Fruit fly (Drosophila melanogaster) whole organism, wandering third instar larva: Measurements from ENCODE around the gene nAChRbeta3.

Experiments
- Abd-B ChIP-seq: fragments of >200 bp; optimal IDR thresholded peaks from 2 replicates; lab custom pipeline; 2017; ENCODE audit warnings: missing biosample characterization, missing genetic modification characterization
- CG32264 ChIP-seq: fragments of 200-800 bp; sonication (Bioruptor generic); optimal IDR thresholded peaks from 2 replicates; lab custom pipeline; 2016; ENCODE audit warnings: missing biosample characterization, missing genetic modification characterization
- CG9705 ChIP-seq: fragments of 200-800 bp; sonication (Bioruptor generic); optimal IDR thresholded peaks from 2 replicates; lab custom pipeline; 2018; ENCODE audit warnings: missing biosample characterization, mild to moderate bottlenecking, missing genetic modification characterization
- CrebA ChIP-seq: fragments of 200-800 bp; sonication (Bioruptor generic); optimal IDR thresholded peaks from 2 replicates; lab custom pipeline; 2016; ENCODE audit warnings: missing biosample characterization, mild to moderate bottlenecking, missing genetic modification characterization, borderline replicate concordance
- Dfd ChIP-seq: fragments of >200 bp; optimal IDR thresholded peaks from 2 replicates; lab custom pipeline; 2017; ENCODE audit warnings: missing biosample characterization, missing genetic modification characterization
- Dif ChIP-seq: fragments of 200-275, 200-300 bp; sonication (Bioruptor generic); optimal IDR thresholded peaks from 2 replicates; lab custom pipeline; 2018; ENCODE audit warnings: missing biosample characterization, missing genetic modification characterization; ENCODE audit not compliant: partially characterized antibody
- GATAd ChIP-seq: sonication (Bioruptor generic); optimal IDR thresholded peaks from 2 replicates; lab custom pipeline; 2016; ENCODE audit warnings: missing biosample characterization, missing genetic modification characterization
- HLH106 ChIP-seq: fragments of 200-800 bp; optimal IDR thresholded peaks from 3 replicates; lab custom pipeline; 2019; ENCODE audit warnings: missing biosample characterization, mild to moderate bottlenecking, missing genetic modification characterization, moderate library complexity
- Hnf4 ChIP-seq: fragments of 200-800 bp; sonication (Bioruptor generic); optimal IDR thresholded peaks from 2 replicates; lab custom pipeline; 2016; ENCODE audit warnings: missing biosample characterization, mild to moderate bottlenecking, missing genetic modification characterization
- Hr78 ChIP-seq: fragments of >200 bp; optimal IDR thresholded peaks from 2 replicates; lab custom pipeline; 2017; ENCODE audit warnings: missing biosample characterization, missing genetic modification characterization
- Hr83 ChIP-seq: fragments of 200-300 bp; sonication (Bioruptor generic); optimal IDR thresholded peaks from 2 replicates; lab custom pipeline; 2016; ENCODE audit warnings: missing biosample characterization, mild to moderate bottlenecking, missing genetic modification characterization, moderate library complexity; ENCODE audit not compliant: poor library complexity, severe bottlenecking
- Jra ChIP-seq: sonication (Bioruptor generic); optimal IDR thresholded peaks from 2 replicates; lab custom pipeline; 2016; ENCODE audit warnings: missing biosample characterization, missing genetic modification characterization
- N ChIP-seq: fragments of >200 bp; optimal IDR thresholded peaks from 2 replicates; lab custom pipeline; 2018; ENCODE audit warnings: missing biosample characterization, missing external identifiers, missing genetic modification characterization
- OdsH ChIP-seq: fragments of 200-800 bp; sonication (Bioruptor generic); optimal IDR thresholded peaks from 2 replicates; lab custom pipeline; 2016; ENCODE audit warnings: missing biosample characterization, mild to moderate bottlenecking, missing genetic modification characterization
- Rel ChIP-seq, 2 experiments: fragments of 200-800 bp; sonication (Bioruptor generic) in 1 of 2; optimal IDR thresholded peaks; 2 replicates in 1 of 2; 3 replicates in 1 of 2; lab custom pipeline; 2016 to 2019; ENCODE audit warnings: mild to moderate bottlenecking in 2 of 2, missing biosample characterization in 2 of 2, missing genetic modification characterization in 2 of 2, moderate library complexity in 1 of 2
- brk ChIP-seq: fragments of 200-800 bp; sonication (Bioruptor generic); optimal IDR thresholded peaks from 2 replicates; lab custom pipeline; 2016; ENCODE audit warnings: missing biosample characterization, mild to moderate bottlenecking, missing genetic modification characterization
- dl ChIP-seq, 2 experiments: fragments of 175-275, 200-275 bp in 1 of 2; fragments of 200-275 bp in 1 of 2; sonication (Bioruptor generic); optimal IDR thresholded peaks; lab custom pipeline; 2018; ENCODE audit warnings: mild to moderate bottlenecking in 2 of 2, missing biosample characterization in 2 of 2, missing genetic modification characterization in 2 of 2, moderate library complexity in 2 of 2; ENCODE audit not compliant: partially characterized antibody in 2 of 2, insufficient read depth in 1 of 2
- dmrt93B ChIP-seq: fragments of 200-800 bp; sonication (Bioruptor generic); optimal IDR thresholded peaks from 2 replicates; lab custom pipeline; 2018; ENCODE audit warnings: missing biosample characterization, mild to moderate bottlenecking, missing genetic modification characterization
- dsf ChIP-seq: sonication (Bioruptor generic); optimal IDR thresholded peaks from 2 replicates; lab custom pipeline; 2016; ENCODE audit warnings: missing biosample characterization, missing genetic modification characterization, borderline replicate concordance
- foxo ChIP-seq, 2 experiments: fragments of 200-800 bp; sonication (Bioruptor generic); optimal IDR thresholded peaks; 2 replicates in 1 of 2; 3 replicates in 1 of 2; lab custom pipeline; 2016 to 2017; ENCODE audit warnings: missing biosample characterization in 2 of 2, missing genetic modification characterization in 2 of 2
- fru ChIP-seq: fragments of 200-800 bp; sonication (Bioruptor generic); optimal IDR thresholded peaks from 3 replicates; lab custom pipeline; 2016; ENCODE audit warnings: missing biosample characterization, mild to moderate bottlenecking, missing genetic modification characterization
- h ChIP-seq: fragments of 200-800 bp; sonication (Bioruptor generic); optimal IDR thresholded peaks from 3 replicates; lab custom pipeline; 2016; ENCODE audit warnings: missing biosample characterization, mild to moderate bottlenecking, missing genetic modification characterization
- lola ChIP-seq: fragments of >200 bp; optimal IDR thresholded peaks from 2 replicates; lab custom pipeline; 2017; ENCODE audit warnings: missing biosample characterization, missing genetic modification characterization
- psq ChIP-seq: fragments of 200-800 bp; sonication (Bioruptor generic); optimal IDR thresholded peaks from 3 replicates; lab custom pipeline; 2017; ENCODE audit warnings: missing biosample characterization, mild to moderate bottlenecking, missing genetic modification characterization, moderate library complexity
- rgr ChIP-seq: fragments of 200-800 bp; sonication (Bioruptor generic); optimal IDR thresholded peaks from 3 replicates; lab custom pipeline; 2016; ENCODE audit warnings: missing biosample characterization, mild to moderate bottlenecking, missing genetic modification characterization
- sv ChIP-seq: fragments of 200-800 bp; sonication (Bioruptor generic); optimal IDR thresholded peaks from 3 replicates; lab custom pipeline; 2016; ENCODE audit warnings: missing biosample characterization, missing genetic modification characterization
- usp ChIP-seq: fragments of >200 bp; optimal IDR thresholded peaks from 2 replicates; lab custom pipeline; 2017; ENCODE audit warnings: missing biosample characterization, missing genetic modification characterization

Gene nAChRbeta3

DNA sequence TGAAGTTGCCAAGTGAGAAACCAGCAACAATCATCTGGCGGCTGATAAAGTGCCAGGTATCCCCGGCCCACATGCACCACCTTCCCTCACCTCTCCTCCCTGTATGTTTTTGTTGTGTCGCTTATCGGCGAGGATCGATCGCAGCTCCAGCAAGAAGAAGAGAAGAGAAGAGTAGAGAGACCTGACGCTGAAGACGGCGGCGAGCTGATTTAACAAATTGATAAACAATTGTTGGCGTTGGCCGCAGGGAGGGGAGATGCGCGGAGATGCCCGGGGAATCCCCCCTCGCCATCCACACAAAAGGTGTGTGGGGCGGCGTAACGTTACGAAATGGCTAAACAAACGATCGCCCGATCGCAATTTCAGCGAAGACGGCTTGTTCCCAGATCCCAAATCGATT, 11.2 kb upstream of the nAChRbeta3 start:
- TF ChIP-seq psq (GFP tag; lab: Kevin White, UChicago) (peak; percentile 16), Rel (GFP tag; optimal IDR thresholded peaks at IDR 0.05; lab: Kevin White, UChicago) (no peak), Rel (tag; optimal IDR thresholded peaks at IDR 0.05; lab: Kevin White, UChicago) (peak; percentile 74), CrebA (GFP tag; lab: Kevin White, UChicago) (no peak)

DNA sequence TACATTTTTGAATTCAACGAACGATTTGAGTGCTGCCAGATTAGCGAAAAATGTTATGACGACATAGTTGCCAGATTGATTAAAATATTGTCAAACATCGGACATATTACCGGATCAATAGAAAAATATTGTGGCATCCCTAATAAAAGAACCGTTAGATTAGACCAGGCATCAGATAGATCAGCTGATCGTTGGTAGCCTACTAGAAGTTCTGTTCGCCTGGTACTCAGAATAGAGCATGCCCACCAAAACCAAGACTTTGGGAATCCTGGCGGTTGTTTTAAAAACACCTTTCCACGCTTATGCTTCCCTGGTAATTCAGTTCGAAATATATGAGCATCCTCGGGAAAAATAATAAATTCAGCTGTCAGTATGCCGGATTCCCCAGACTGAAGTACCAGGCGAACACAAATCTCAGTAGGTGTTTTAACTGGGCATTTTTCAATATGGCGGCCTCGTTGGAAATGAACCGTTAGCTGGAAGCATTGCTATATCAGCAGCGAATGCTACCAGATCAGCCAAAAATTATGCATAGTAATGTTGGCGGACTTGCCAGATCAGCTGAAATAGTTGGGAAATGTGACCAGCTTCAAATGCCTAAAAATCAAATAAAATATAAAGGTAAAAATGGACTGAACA, 4.2 kb upstream of the nAChRbeta3 start:
- TF ChIP-seq CG32264 (GFP tag; lab: Kevin White, UChicago), result no peak
- TF ChIP-seq h (GFP tag; lab: Kevin White, UChicago), result peak; percentile 15
- no peak for TF ChIP-seq OdsH
- peak; percentile 87 for TF ChIP-seq fru (GFP tag; lab: Kevin White, UChicago)
- no peak for TF ChIP-seq brk (GFP tag; lab: Kevin White, UChicago)
- no peak for TF ChIP-seq Dfd (GFP tag; lab: Kevin White, UChicago)
- peak; percentile 54 for TF ChIP-seq Hr83
- no peak for TF ChIP-seq Abd-B (GFP tag; lab: Kevin White, UChicago)
- TF ChIP-seq Rel (GFP tag; optimal IDR thresholded peaks at IDR 0.05; lab: Kevin White, UChicago), result no peak
- TF ChIP-seq Rel (tag; optimal IDR thresholded peaks at IDR 0.05; lab: Kevin White, UChicago), result peak; percentile 72
- no peak for TF ChIP-seq sv
- TF ChIP-seq lola (GFP tag; lab: Kevin White, UChicago), result no peak
- no peak for TF ChIP-seq psq (GFP tag; lab: Kevin White, UChicago)
- TF ChIP-seq dl (GFP tag; optimal IDR thresholded peaks at IDR 0.05; lab: Kevin White, UChicago; ENCODE audit: insufficient read depth in 1 of 2, partially characterized antibody in 2 of 2), result peak in 1 of 2 experiments; percentile 11
- TF ChIP-seq rgr, result peak; percentile 11
- TF ChIP-seq Dif (GFP tag; lab: Kevin White, UChicago), result peak; percentile 21
- peak in 1 of 2 experiments; percentile 31 for TF ChIP-seq foxo (GFP tag; optimal IDR thresholded peaks at IDR 0.05; lab: Kevin White, UChicago)
- TF ChIP-seq dsf (GFP tag; lab: Kevin White, UChicago), result no peak
- TF ChIP-seq CrebA (GFP tag; lab: Kevin White, UChicago), result no peak
- TF ChIP-seq, all 38 proteins: peak for 8

DNA sequence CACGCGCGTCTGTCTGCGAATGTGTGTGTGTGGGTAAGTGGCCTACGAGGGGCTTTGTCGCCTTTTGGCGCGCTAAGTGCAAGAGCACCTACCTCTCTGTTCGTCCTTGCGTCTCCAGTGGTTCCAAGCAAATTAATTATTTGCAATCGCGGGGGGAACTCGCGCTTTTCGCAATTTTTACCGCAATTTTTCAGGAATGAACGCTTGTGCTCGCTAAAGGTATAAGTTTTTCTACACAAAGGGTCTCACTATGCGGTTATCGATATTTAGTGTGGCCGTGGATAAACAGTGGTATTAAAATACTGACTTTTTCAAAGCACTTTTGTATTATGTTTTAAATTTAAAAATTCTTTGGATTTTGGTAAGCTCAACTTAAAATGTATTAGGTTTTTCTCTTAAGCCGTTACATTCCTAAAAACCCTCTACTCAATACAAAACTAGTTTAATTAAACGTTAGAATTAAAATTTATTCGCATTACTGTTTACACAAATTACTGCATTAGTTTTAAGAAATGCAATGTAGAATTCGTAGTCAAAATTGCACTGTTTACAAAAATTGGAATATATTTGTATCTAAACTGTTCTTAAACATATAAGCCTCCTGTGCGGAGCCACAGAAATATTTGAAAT, 2.5 kb upstream of the nAChRbeta3 start, which contains the start of gene lwr:
TSS of gene lwr (minus strand) at position 243 of the 630 bp plus-strand sequence.
- peak in 1 of 2 experiments; percentile 9 for TF ChIP-seq foxo (GFP tag; optimal IDR thresholded peaks at IDR 0.05; lab: Kevin White, UChicago)
- TF ChIP-seq dmrt93B (GFP tag; lab: Kevin White, UChicago), result no peak
- no peak for TF ChIP-seq Hnf4 (GFP tag; lab: Kevin White, UChicago)
- TF ChIP-seq OdsH, result no peak
- no peak for TF ChIP-seq CrebA (GFP tag; lab: Kevin White, UChicago)
- no peak for TF ChIP-seq N (GFP tag; lab: Kevin White, UChicago)
- TF ChIP-seq fru (GFP tag; lab: Kevin White, UChicago), result peak; percentile 5
- TF ChIP-seq Rel (GFP tag; optimal IDR thresholded peaks at IDR 0.05; lab: Kevin White, UChicago), result no peak
- peak; percentile 30 for TF ChIP-seq Rel (tag; optimal IDR thresholded peaks at IDR 0.05; lab: Kevin White, UChicago)

DNA sequence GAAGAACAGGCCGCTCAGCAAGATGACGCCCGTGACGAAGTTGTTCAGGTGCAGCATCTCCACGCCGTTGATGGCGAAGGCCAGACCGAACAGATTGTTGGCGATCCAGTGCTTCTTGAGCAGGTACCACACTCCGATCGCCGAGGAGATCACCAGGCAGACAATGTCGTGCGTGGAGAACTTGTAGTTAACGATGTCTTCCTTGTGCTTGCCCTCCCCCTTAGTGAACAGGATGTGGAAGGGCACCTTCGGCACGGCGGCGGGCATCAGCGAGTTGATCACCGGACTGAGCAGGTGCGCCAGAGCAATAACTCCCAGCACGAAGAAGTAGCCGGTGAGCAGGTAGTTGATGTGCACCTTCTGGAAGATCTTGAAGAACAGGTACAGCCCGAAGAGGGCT, 1.1 kb upstream of the nAChRbeta3 start:
- TF ChIP-seq CG9705 (GFP tag; lab: Kevin White, UChicago), result no peak
- no peak for TF ChIP-seq Hr78
- no peak for TF ChIP-seq Jra
- no peak for TF ChIP-seq CG32264 (GFP tag; lab: Kevin White, UChicago)
- TF ChIP-seq Hr83, result no peak
- no peak for TF ChIP-seq Hnf4 (GFP tag; lab: Kevin White, UChicago)
- no peak for TF ChIP-seq usp (GFP tag; lab: Kevin White, UChicago)
- no peak for TF ChIP-seq HLH106 (tag; lab: Kevin White, UChicago)
- TF ChIP-seq psq (GFP tag; lab: Kevin White, UChicago), result no peak
- TF ChIP-seq GATAd (GFP tag; lab: Kevin White, UChicago), result no peak
- no peak for TF ChIP-seq Dif (GFP tag; lab: Kevin White, UChicago)
- TF ChIP-seq fru (GFP tag; lab: Kevin White, UChicago), result no peak
- no peak for TF ChIP-seq dmrt93B (GFP tag; lab: Kevin White, UChicago)
- no peak for TF ChIP-seq N (GFP tag; lab: Kevin White, UChicago)
- no peak for TF ChIP-seq dl (GFP tag; optimal IDR thresholded peaks at IDR 0.05; lab: Kevin White, UChicago; ENCODE audit: insufficient read depth in 1 of 2, partially characterized antibody in 2 of 2)
